Fruit fly (Drosophila melanogaster) whole organism, embryonic: ENCODE results near the gene mRpL37.

Experiments used
- Abd-B ChIP-seq: fragments of 200-800 bp; sonication (Bioruptor generic); optimal IDR thresholded peaks from 2 replicates; lab custom pipeline; 2018; ENCODE audit warnings: missing biosample characterization, mild to moderate bottlenecking, missing genetic modification characterization, moderate library complexity
- Ada2b ChIP-seq: fragments of 200-800 bp; sonication (Bioruptor generic); IDR thresholded peaks from 2 replicates; pipeline ENCODE4 v1.3.6; 2022; ENCODE audit warnings: missing biosample characterization, missing genetic modification characterization
- Aef1 ChIP-seq: fragments of 200-800 bp; sonication (Bioruptor generic); IDR thresholded peaks from 3 replicates; pipeline ENCODE4 v1.3.6; 2022; ENCODE audit warnings: missing biosample characterization, missing genetic modification characterization
- CG10462 ChIP-seq: fragments of 200-800 bp; sonication (Bioruptor generic); optimal IDR thresholded peaks from 2 replicates; lab custom pipeline; 2016; ENCODE audit warnings: missing biosample characterization, missing genetic modification characterization
- CG11456 ChIP-seq: fragments of 200-800 bp; sonication (Bioruptor generic); IDR thresholded peaks from 3 replicates; pipeline ENCODE4 v1.3.6; 2022; ENCODE audit warnings: missing biosample characterization, missing genetic modification characterization
- CG12236 ChIP-seq: fragments of 200-800 bp; sonication (Bioruptor generic); optimal IDR thresholded peaks from 2 replicates; lab custom pipeline; 2016; ENCODE audit warnings: missing biosample characterization, missing genetic modification characterization
- CG12744 ChIP-seq: fragments of 200-800 bp; sonication (Bioruptor generic); optimal IDR thresholded peaks from 2 replicates; lab custom pipeline; 2016; ENCODE audit warnings: missing biosample characterization, missing genetic modification characterization
- CG13287 ChIP-seq: fragments of 200-800 bp; sonication (Bioruptor generic); IDR thresholded peaks from 2 replicates; pipeline ENCODE4 v1.3.6; 2022; ENCODE audit warnings: missing biosample characterization, missing genetic modification characterization; ENCODE audit not compliant: partially characterized antibody
- CG14441 ChIP-seq: fragments of 200-800 bp; sonication (Bioruptor generic); IDR thresholded peaks from 2 replicates; pipeline ENCODE4 v1.3.6; 2022; ENCODE audit warnings: missing biosample characterization, missing genetic modification characterization
- CG16815 ChIP-seq: fragments of 200-800 bp; sonication (Bioruptor generic); optimal IDR thresholded peaks from 3 replicates; lab custom pipeline; 2017; ENCODE audit warnings: missing biosample characterization, mild to moderate bottlenecking, missing genetic modification characterization
- CG17912 ChIP-seq: fragments of 200-800 bp; sonication (Bioruptor generic); optimal IDR thresholded peaks from 2 replicates; lab custom pipeline; 2018; ENCODE audit warnings: missing biosample characterization, mild to moderate bottlenecking, missing genetic modification characterization
- CG31365 ChIP-seq: fragments of 200-800 bp; sonication (Bioruptor generic); optimal IDR thresholded peaks from 2 replicates; lab custom pipeline; 2018; ENCODE audit warnings: missing biosample characterization, mild to moderate bottlenecking, missing genetic modification characterization
- CG3838 ChIP-seq: fragments of 200-800 bp; sonication (Bioruptor generic); optimal IDR thresholded peaks from 3 replicates; lab custom pipeline; 2016; ENCODE audit warnings: missing biosample characterization, missing genetic modification characterization
- CG6689 ChIP-seq: fragments of 200-800 bp; sonication (Bioruptor generic); IDR thresholded peaks from 2 replicates; pipeline ENCODE4 v1.3.6; 2022; ENCODE audit warnings: missing biosample characterization, missing genetic modification characterization
- CG8388 ChIP-seq: fragments of 200-800 bp; sonication (Bioruptor generic); optimal IDR thresholded peaks from 2 replicates; lab custom pipeline; 2019; ENCODE audit warnings: missing biosample characterization, mild to moderate bottlenecking, missing genetic modification characterization, moderate library complexity
- CG9215 ChIP-seq: fragments of 200-800 bp; sonication (Bioruptor generic); IDR thresholded peaks from 2 replicates; pipeline ENCODE4 v1.3.6; 2022; ENCODE audit warnings: missing biosample characterization, missing genetic modification characterization
- CG9609 ChIP-seq: fragments of 200-800 bp; sonication (Bioruptor generic); optimal IDR thresholded peaks from 3 replicates; lab custom pipeline; 2016; ENCODE audit warnings: missing biosample characterization, missing genetic modification characterization
- Camta ChIP-seq: fragments of 200-800 bp; sonication (Bioruptor generic); optimal IDR thresholded peaks from 2 replicates; lab custom pipeline; 2016; ENCODE audit warnings: missing biosample characterization, missing genetic modification characterization
- D19B ChIP-seq: fragments of 200-800 bp; sonication (Bioruptor generic); optimal IDR thresholded peaks from 2 replicates; lab custom pipeline; 2017; ENCODE audit warnings: missing biosample characterization, mild to moderate bottlenecking, missing genetic modification characterization
- E2f1 ChIP-seq: fragments of 200-800 bp; sonication (Bioruptor generic); IDR thresholded peaks from 2 replicates; pipeline ENCODE4 v1.3.6; 2022; ENCODE audit warnings: missing biosample characterization, missing genetic modification characterization
- Ets97D ChIP-seq: fragments of 200-800 bp; sonication (Bioruptor generic); optimal IDR thresholded peaks from 3 replicates; lab custom pipeline; 2016; ENCODE audit warnings: missing biosample characterization, missing genetic modification characterization
- Hand ChIP-seq: fragments of 200-800 bp; sonication (Bioruptor generic); optimal IDR thresholded peaks from 2 replicates; lab custom pipeline; 2017; ENCODE audit warnings: mild to moderate bottlenecking, missing biosample characterization, missing genetic modification reagents, missing genetic modification characterization
- Hr3 ChIP-seq: fragments of 200-800 bp; sonication (Bioruptor generic); optimal IDR thresholded peaks from 3 replicates; lab custom pipeline; 2016; ENCODE audit warnings: missing biosample characterization, missing genetic modification characterization
- Lim3 ChIP-seq: fragments of 200-800 bp; sonication (Bioruptor generic); IDR thresholded peaks from 2 replicates; pipeline ENCODE4 v1.3.6; 2022; ENCODE audit warnings: missing biosample characterization, missing genetic modification characterization
- NFAT ChIP-seq: fragments of 200-800 bp; sonication (Bioruptor generic); IDR thresholded peaks from 2 replicates; pipeline ENCODE4 v1.3.6; 2022; ENCODE audit warnings: missing biosample characterization, missing genetic modification characterization
- PHDP ChIP-seq: fragments of 200-800 bp; sonication (Bioruptor generic); optimal IDR thresholded peaks from 3 replicates; lab custom pipeline; 2018; ENCODE audit warnings: missing biosample characterization, mild to moderate bottlenecking, missing genetic modification characterization, moderate library complexity
- Poxn ChIP-seq: fragments of 200-800 bp; sonication (Bioruptor generic); IDR thresholded peaks from 2 replicates; pipeline ENCODE4 v1.3.6; 2022; ENCODE audit warnings: missing biosample characterization, missing genetic modification characterization
- Ptx1 ChIP-seq: fragments of 200-800 bp; sonication (Bioruptor generic); IDR thresholded peaks from 2 replicates; pipeline ENCODE4 v1.3.6; 2022; ENCODE audit warnings: missing biosample characterization, missing genetic modification characterization
- Trl ChIP-seq, 3 experiments: fragments of >200 bp in 2 of 3; fragments of 200-800 bp in 1 of 3; sonication (Bioruptor generic) in 1 of 3; optimal IDR thresholded peaks; 2 replicates in 1 of 3; 3 replicates in 2 of 3; lab custom pipeline; 2016 to 2017; ENCODE audit warnings: missing biosample characterization in 1 of 3, missing genetic modification characterization in 1 of 3
- Xrp1 ChIP-seq: fragments of 200-800 bp; sonication (Bioruptor generic); IDR thresholded peaks from 2 replicates; pipeline ENCODE4 v1.3.6; 2022; ENCODE audit warnings: missing biosample characterization, missing genetic modification characterization
- ab ChIP-seq: fragments of 200-800 bp; sonication (Bioruptor generic); optimal IDR thresholded peaks from 2 replicates; lab custom pipeline; 2016; ENCODE audit warnings: missing biosample characterization, missing genetic modification characterization
- aop ChIP-seq: fragments of 200-800 bp; sonication (Bioruptor generic); IDR thresholded peaks from 2 replicates; pipeline ENCODE4 v1.3.6; 2022; ENCODE audit warnings: missing biosample characterization, missing genetic modification characterization
- ash1 ChIP-seq: fragments of 200-800 bp; sonication (Bioruptor generic); optimal IDR thresholded peaks from 2 replicates; lab custom pipeline; 2018; ENCODE audit warnings: missing biosample characterization, mild to moderate bottlenecking, missing genetic modification characterization
- bsh ChIP-seq, 2 experiments: fragments of 200-800 bp; sonication (Bioruptor generic); optimal IDR thresholded peaks; 2 replicates each; lab custom pipeline; 2017 to 2018; ENCODE audit warnings: mild to moderate bottlenecking in 2 of 2, missing biosample characterization in 2 of 2, missing genetic modification characterization in 2 of 2, moderate library complexity in 1 of 2
- corto ChIP-seq: fragments of 200-800 bp; sonication (Bioruptor generic); optimal IDR thresholded peaks from 2 replicates; lab custom pipeline; 2016; ENCODE audit warnings: missing biosample characterization, mild to moderate bottlenecking, missing genetic modification characterization, moderate library complexity
- crp ChIP-seq, 2 experiments: fragments of 200-800 bp; sonication (Bioruptor generic); optimal IDR thresholded peaks; 2 replicates in 1 of 2; 3 replicates in 1 of 2; lab custom pipeline; 2017; ENCODE audit warnings: missing biosample characterization in 2 of 2, missing genetic modification characterization in 2 of 2, mild to moderate bottlenecking in 1 of 2, moderate library complexity in 1 of 2
- disco-r ChIP-seq: fragments of 200-800 bp; sonication (Bioruptor generic); optimal IDR thresholded peaks from 2 replicates; lab custom pipeline; 2016; ENCODE audit warnings: missing biosample characterization, missing genetic modification characterization
- fd96Cb ChIP-seq: fragments of 200-800 bp; sonication (Bioruptor generic); optimal IDR thresholded peaks from 2 replicates; lab custom pipeline; 2018; ENCODE audit warnings: missing biosample characterization, mild to moderate bottlenecking, missing genetic modification characterization, moderate library complexity
- gcm2 ChIP-seq: fragments of 200-800 bp; sonication (Bioruptor generic); optimal IDR thresholded peaks from 2 replicates; lab custom pipeline; 2016; ENCODE audit warnings: missing biosample characterization, missing genetic modification characterization
- ken ChIP-seq: fragments of 200-800 bp; sonication (Bioruptor generic); IDR thresholded peaks from 3 replicates; pipeline ENCODE4 v1.3.6; 2022; ENCODE audit warnings: missing biosample characterization, missing genetic modification characterization
- kni ChIP-seq: fragments of 200-800 bp; sonication (Bioruptor generic); optimal IDR thresholded peaks from 3 replicates; lab custom pipeline; 2017; ENCODE audit warnings: mild to moderate bottlenecking, missing biosample characterization, missing genetic modification reagents, missing genetic modification characterization
- mirr ChIP-seq: fragments of 200-800 bp; sonication (Bioruptor generic); optimal IDR thresholded peaks from 3 replicates; lab custom pipeline; 2018; ENCODE audit warnings: missing biosample characterization, mild to moderate bottlenecking, missing genetic modification characterization
- pho ChIP-seq: fragments of 200-800 bp; sonication (Bioruptor generic); optimal IDR thresholded peaks from 2 replicates; lab custom pipeline; 2016; ENCODE audit warnings: missing biosample characterization, missing genetic modification characterization
- phol ChIP-seq: fragments of 200-800 bp; sonication (Bioruptor generic); optimal IDR thresholded peaks from 3 replicates; lab custom pipeline; 2018; ENCODE audit warnings: missing biosample characterization, mild to moderate bottlenecking, missing genetic modification characterization, moderate library complexity
- pros ChIP-seq: fragments of 200-800 bp; sonication (Bioruptor generic); optimal IDR thresholded peaks from 3 replicates; lab custom pipeline; 2019; ENCODE audit warnings: missing biosample characterization, mild to moderate bottlenecking, missing genetic modification characterization, moderate library complexity
- sens-2 ChIP-seq: fragments of 200-800 bp; sonication (Bioruptor generic); IDR thresholded peaks from 2 replicates; pipeline ENCODE4 v1.3.6; 2022; ENCODE audit warnings: missing biosample characterization, missing genetic modification characterization
- shn ChIP-seq: fragments of 200-800 bp; sonication (Bioruptor generic); optimal IDR thresholded peaks from 3 replicates; lab custom pipeline; 2016; ENCODE audit warnings: missing biosample characterization, missing genetic modification characterization
- slou ChIP-seq: fragments of 200-800 bp; sonication (Bioruptor generic); optimal IDR thresholded peaks from 3 replicates; lab custom pipeline; 2016; ENCODE audit warnings: missing biosample characterization, missing genetic modification characterization
- unpg ChIP-seq: fragments of 200-800 bp; sonication (Bioruptor generic); optimal IDR thresholded peaks from 3 replicates; lab custom pipeline; 2018; ENCODE audit warnings: missing biosample characterization, mild to moderate bottlenecking, missing genetic modification characterization, moderate library complexity
- usp ChIP-seq: fragments of >200 bp; optimal IDR thresholded peaks from 2 replicates; lab custom pipeline; 2017; ENCODE audit warnings: missing biosample characterization, missing genetic modification characterization
- wdn ChIP-seq: fragments of 200-800 bp; sonication (Bioruptor generic); IDR thresholded peaks from 2 replicates; pipeline ENCODE4 v1.3.6; 2022; ENCODE audit warnings: missing biosample characterization, missing genetic modification characterization

mRpL37 gene

DNA sequence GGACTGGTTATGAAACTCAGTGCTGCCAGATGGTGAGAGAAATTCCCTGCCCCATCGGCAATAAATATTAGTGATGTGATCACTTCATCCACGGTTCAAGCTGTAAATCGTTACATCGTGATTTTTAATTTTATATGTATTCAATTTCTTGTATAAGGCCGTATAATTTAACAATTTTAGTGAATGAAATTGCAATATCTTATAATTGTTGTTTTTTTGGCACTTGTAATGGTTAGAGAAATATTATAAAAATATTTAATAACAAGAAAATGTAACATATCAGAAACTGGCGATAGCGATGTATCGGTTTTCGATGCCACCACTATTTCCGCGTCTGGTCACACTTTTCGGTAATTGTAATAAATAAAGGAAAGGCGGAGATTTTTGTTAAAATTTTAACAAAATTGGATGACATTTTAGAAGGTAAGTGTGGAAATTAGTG, at the start of gene mRpL37, which contains the start of gene Rbp1:
mRpL37 (minus strand) TSS at position 35 of the 442 bp plus-strand sequence.
Rbp1 (plus strand) TSS at position 326 of the 442 bp plus-strand sequence.
- TF ChIP-seq CG10462 (GFP tag; lab: Kevin White, UChicago) (peak; percentile 15), Hand (GFP tag; lab: Kevin White, UChicago) (no peak), unpg (GFP tag; lab: Kevin White, UChicago) (peak; percentile 69), ash1 (no peak), CG12236 (GFP tag; lab: Kevin White, UChicago) (no peak), bsh (GFP tag; optimal IDR thresholded peaks at IDR 0.05; lab: Kevin White, UChicago) (peak in 1 of 2 experiments; percentile 68), crp (GFP tag; optimal IDR thresholded peaks at IDR 0.05; lab: Kevin White, UChicago) (peak in 1 of 2 experiments; percentile 40), CG31365 (tag; lab: Kevin White, UChicago) (no peak), aop (GFP tag; lab: Robert Waterston, UW) (no peak), sens-2 (GFP tag; lab: Robert Waterston, UW) (no peak), Trl (optimal IDR thresholded peaks at IDR 0.05; lab: Kevin White, UChicago) (no peak), Trl (GFP tag; optimal IDR thresholded peaks at IDR 0.05; lab: Kevin White, UChicago) (peak; percentile 69), CG14441 (peak; percentile 56; the same call in 1 of the 2 replicates), CG11456 (GFP tag; lab: Robert Waterston, UW) (peak; percentile 84), Hr3 (GFP tag; lab: Kevin White, UChicago) (peak; percentile 85), CG17912 (GFP tag; lab: Kevin White, UChicago) (peak; percentile 5), fd96Cb (tag; lab: Kevin White, UChicago) (peak; percentile 59), Ada2b (GFP tag; lab: Robert Waterston, UW) (peak; percentile 42; the same call in 1 of the 2 replicates), wdn (GFP tag; lab: Robert Waterston, UW) (no peak), slou (GFP tag; lab: Kevin White, UChicago) (peak; percentile 80), mirr (GFP tag; lab: Kevin White, UChicago) (no peak), Abd-B (peak; percentile 93), CG8388 (GFP tag; lab: Kevin White, UChicago) (no peak), pros (no peak), ab (GFP tag; lab: Kevin White, UChicago) (no peak), E2f1 (peak; percentile 68; the same call in 1 of the 2 replicates), Aef1 (GFP tag; lab: Robert Waterston, UW) (peak; percentile 88), disco-r (no peak), Ptx1 (GFP tag; lab: Robert Waterston, UW) (peak; percentile 91), CG13287 (GFP tag; lab: Robert Waterston, UW) (peak; percentile 84), Poxn (GFP tag; lab: Robert Waterston, UW) (no peak), CG6689 (GFP tag; lab: Robert Waterston, UW) (peak; percentile 63), Camta (GFP tag; lab: Kevin White, UChicago) (peak; percentile 33), gcm2 (GFP tag; lab: Kevin White, UChicago) (no peak), Ets97D (GFP tag; lab: Kevin White, UChicago) (peak; percentile 54), kni (GFP tag; lab: Kevin White, UChicago) (no peak), usp (GFP tag; lab: Kevin White, UChicago) (no peak), Lim3 (GFP tag; lab: Robert Waterston, UW) (no peak), CG9215 (GFP tag; lab: Robert Waterston, UW) (peak; percentile 88), D19B (GFP tag; lab: Kevin White, UChicago) (no peak), phol (tag; lab: Kevin White, UChicago) (peak; percentile 89), pho (GFP tag; lab: Kevin White, UChicago) (peak; percentile 40), ken (no peak; the same call in 2 of the 3 replicates), PHDP (peak; percentile 64), CG9609 (GFP tag; lab: Kevin White, UChicago) (no peak), NFAT (GFP tag; lab: Robert Waterston, UW) (peak; percentile 58; the same call in 1 of the 2 replicates), CG12744 (GFP tag; lab: Kevin White, UChicago) (no peak), shn (GFP tag; lab: Kevin White, UChicago) (peak; percentile 37), corto (GFP tag; lab: Kevin White, UChicago) (peak; percentile 30), CG3838 (GFP tag; lab: Kevin White, UChicago) (peak; percentile 1), Xrp1 (peak; percentile 45; the same call in 1 of the 2 replicates), CG16815 (GFP tag; lab: Kevin White, UChicago) (peak; percentile 79)
